Fruit fly (Drosophila melanogaster) whole organism, prepupa: ENCODE measurements around the gene Top3alpha.

ENCODE experiments used
- Blimp-1 ChIP-seq: fragments of 200-800 bp; sonication (Bioruptor generic); optimal IDR thresholded peaks from 3 replicates; lab custom pipeline; 2017; ENCODE audit warnings: missing biosample characterization, missing genetic modification characterization, mild to moderate bottlenecking, moderate library complexity, missing genetic modification reagents
- CG10631 ChIP-seq: fragments of 200-800 bp; sonication (Bioruptor generic); optimal IDR thresholded peaks from 2 replicates; lab custom pipeline; 2016; ENCODE audit warnings: missing biosample characterization, missing genetic modification characterization
- CG10669 ChIP-seq: fragments of 200-800 bp; sonication (Bioruptor generic); optimal IDR thresholded peaks from 3 replicates; lab custom pipeline; 2018; ENCODE audit warnings: missing biosample characterization, mild to moderate bottlenecking, missing genetic modification characterization, moderate library complexity
- CG11762 ChIP-seq: fragments of 200-800 bp; sonication (Bioruptor generic); optimal IDR thresholded peaks from 3 replicates; lab custom pipeline; 2016; ENCODE audit warnings: missing biosample characterization, missing genetic modification characterization; ENCODE audit not compliant: insufficient read depth
- CG11902 ChIP-seq: fragments of 200-800 bp; sonication (Bioruptor generic); optimal IDR thresholded peaks from 3 replicates; lab custom pipeline; 2016; ENCODE audit warnings: missing biosample characterization, missing genetic modification characterization
- CG15336 ChIP-seq: fragments of 200-800 bp; sonication (Bioruptor generic); IDR thresholded peaks from 2 replicates; pipeline ENCODE4 v1.3.6; 2022; ENCODE audit warnings: missing biosample characterization, missing genetic modification characterization
- CG1621 ChIP-seq: fragments of 200-800 bp; sonication (Bioruptor generic); optimal IDR thresholded peaks from 3 replicates; lab custom pipeline; 2018; ENCODE audit warnings: missing biosample characterization, mild to moderate bottlenecking, missing genetic modification characterization
- CG16779 ChIP-seq: fragments of 200-800 bp; sonication (Bioruptor generic); optimal IDR thresholded peaks from 3 replicates; lab custom pipeline; 2017; ENCODE audit warnings: missing biosample characterization, mild to moderate bottlenecking, missing genetic modification characterization
- CG3032 ChIP-seq: fragments of 200-800 bp; optimal IDR thresholded peaks from 2 replicates; lab custom pipeline; 2019; ENCODE audit warnings: missing biosample characterization, mild to moderate bottlenecking, missing genetic modification characterization, moderate library complexity
- CG32006 ChIP-seq: fragments of 200-800 bp; sonication (Bioruptor generic); optimal IDR thresholded peaks from 3 replicates; lab custom pipeline; 2017; ENCODE audit warnings: missing biosample characterization, mild to moderate bottlenecking, missing genetic modification characterization
- CG34406 ChIP-seq: fragments of 200-800 bp; sonication (Bioruptor generic); optimal IDR thresholded peaks from 3 replicates; lab custom pipeline; 2016; ENCODE audit warnings: missing biosample characterization, missing genetic modification characterization
- CG4318 ChIP-seq: fragments of 200-800 bp; sonication (Bioruptor generic); optimal IDR thresholded peaks from 3 replicates; lab custom pipeline; 2017; ENCODE audit warnings: missing biosample characterization, mild to moderate bottlenecking, missing genetic modification characterization
- CG6163 ChIP-seq: fragments of 200-800 bp; sonication (Bioruptor generic); IDR thresholded peaks from 3 replicates; pipeline ENCODE4 v1.3.6; 2022; ENCODE audit warnings: missing biosample characterization, missing genetic modification characterization
- CG6276 ChIP-seq: fragments of 200-800 bp; sonication (Bioruptor generic); optimal IDR thresholded peaks from 2 replicates; lab custom pipeline; 2017; ENCODE audit warnings: missing biosample characterization, mild to moderate bottlenecking, missing genetic modification characterization
- CG6792 ChIP-seq: fragments of 200-800 bp; sonication (Bioruptor generic); optimal IDR thresholded peaks from 3 replicates; lab custom pipeline; 2016; ENCODE audit warnings: missing biosample characterization, missing genetic modification characterization
- CG6808 ChIP-seq: fragments of 200-800 bp; sonication (Bioruptor generic); optimal IDR thresholded peaks from 3 replicates; lab custom pipeline; 2017; ENCODE audit warnings: missing biosample characterization, missing genetic modification characterization, mild to moderate bottlenecking, moderate library complexity, missing genetic modification reagents
- CG6854 ChIP-seq: fragments of 200-800 bp; sonication (Bioruptor generic); optimal IDR thresholded peaks from 2 replicates; lab custom pipeline; 2017; ENCODE audit warnings: missing biosample characterization, mild to moderate bottlenecking, missing genetic modification characterization
- CG7368 ChIP-seq: fragments of 200-800 bp; sonication (Bioruptor generic); optimal IDR thresholded peaks from 3 replicates; lab custom pipeline; 2016; ENCODE audit warnings: missing biosample characterization, missing genetic modification characterization
- CG8119 ChIP-seq: fragments of 200-800 bp; sonication (Bioruptor generic); IDR thresholded peaks from 3 replicates; pipeline ENCODE4 v1.3.6; 2022; ENCODE audit warnings: missing biosample characterization, missing genetic modification characterization
- CG8319 ChIP-seq: fragments of 200-800 bp; sonication (Bioruptor generic); optimal IDR thresholded peaks from 3 replicates; lab custom pipeline; 2016; ENCODE audit warnings: missing biosample characterization, missing genetic modification characterization
- CG8632 ChIP-seq: fragments of 200-800 bp; sonication (Bioruptor generic); optimal IDR thresholded peaks from 3 replicates; lab custom pipeline; 2016; ENCODE audit warnings: missing biosample characterization, missing genetic modification characterization
- CG9139 ChIP-seq: fragments of 200-800 bp; sonication (Bioruptor generic); optimal IDR thresholded peaks from 3 replicates; lab custom pipeline; 2017; ENCODE audit warnings: missing biosample characterization, mild to moderate bottlenecking, missing genetic modification characterization
- Eip75B ChIP-seq: fragments of 200-800 bp; sonication (Bioruptor generic); optimal IDR thresholded peaks from 3 replicates; lab custom pipeline; 2016; ENCODE audit warnings: missing biosample characterization, missing genetic modification characterization
- Eip78C ChIP-seq: fragments of 200-800 bp; sonication (Bioruptor generic); peaks from one replicate; lab custom pipeline; 2016; ENCODE audit warnings: missing biosample characterization, missing genetic modification characterization
- Eip93F ChIP-seq: fragments of 200-800 bp; sonication (Bioruptor generic); optimal IDR thresholded peaks from 2 replicates; lab custom pipeline; 2016; ENCODE audit warnings: missing biosample characterization, mild to moderate bottlenecking, missing genetic modification characterization
- Ets21C ChIP-seq: fragments of 200-800 bp; sonication (Bioruptor generic); optimal IDR thresholded peaks from 3 replicates; lab custom pipeline; 2016; ENCODE audit warnings: missing biosample characterization, missing genetic modification characterization
- Ets96B ChIP-seq: fragments of 200-800 bp; optimal IDR thresholded peaks from 2 replicates; lab custom pipeline; 2019; ENCODE audit warnings: missing biosample characterization, mild to moderate bottlenecking, missing genetic modification characterization, moderate library complexity
- Gug ChIP-seq: fragments of 200-800 bp; sonication (Bioruptor generic); IDR thresholded peaks from 2 replicates; pipeline ENCODE4 v1.3.6; 2022; ENCODE audit warnings: missing biosample characterization, missing genetic modification characterization
- Hr39 ChIP-seq: fragments of 200-800 bp; sonication (Bioruptor generic); optimal IDR thresholded peaks from 2 replicates; lab custom pipeline; 2016; ENCODE audit warnings: missing biosample characterization, missing genetic modification characterization
- Hr4 ChIP-seq: fragments of 200-800 bp; sonication (Bioruptor generic); optimal IDR thresholded peaks from 3 replicates; lab custom pipeline; 2016; ENCODE audit warnings: missing biosample characterization, missing genetic modification characterization
- Lpt ChIP-seq: fragments of 200-800 bp; sonication (Bioruptor generic); optimal IDR thresholded peaks from 3 replicates; lab custom pipeline; 2016; ENCODE audit warnings: missing biosample characterization, missing genetic modification characterization
- Met ChIP-seq: fragments of 200-800 bp; sonication (Bioruptor generic); optimal IDR thresholded peaks from 3 replicates; lab custom pipeline; 2016; ENCODE audit warnings: missing biosample characterization, missing genetic modification characterization
- OdsH ChIP-seq: fragments of 200-800 bp; sonication (Bioruptor generic); optimal IDR thresholded peaks from 3 replicates; lab custom pipeline; 2016; ENCODE audit warnings: missing biosample characterization, missing genetic modification characterization
- Smox ChIP-seq: fragments of 200-800 bp; sonication (Bioruptor generic); optimal IDR thresholded peaks from 3 replicates; lab custom pipeline; 2016; ENCODE audit warnings: missing biosample characterization, missing genetic modification characterization
- Sox14 ChIP-seq: fragments of 200-800 bp; sonication (Bioruptor generic); optimal IDR thresholded peaks from 3 replicates; lab custom pipeline; 2016; ENCODE audit warnings: missing biosample characterization, missing genetic modification characterization
- Sox15 ChIP-seq: fragments of 200-800 bp; sonication (Bioruptor generic); optimal IDR thresholded peaks from 3 replicates; lab custom pipeline; 2016; ENCODE audit warnings: missing biosample characterization, missing genetic modification characterization
- achi ChIP-seq: fragments of 200-800 bp; sonication (Bioruptor generic); optimal IDR thresholded peaks from 3 replicates; lab custom pipeline; 2016; ENCODE audit warnings: missing biosample characterization, missing genetic modification characterization
- acj6 ChIP-seq: fragments of 200-800 bp; sonication (Bioruptor generic); optimal IDR thresholded peaks from 3 replicates; lab custom pipeline; 2016; ENCODE audit warnings: missing biosample characterization, missing genetic modification characterization
- cyc ChIP-seq: fragments of 200-800 bp; sonication (Bioruptor generic); optimal IDR thresholded peaks from 3 replicates; lab custom pipeline; 2016; ENCODE audit warnings: missing biosample characterization, missing genetic modification characterization
- dac ChIP-seq: fragments of 200-800 bp; sonication (Bioruptor generic); optimal IDR thresholded peaks from 2 replicates; lab custom pipeline; 2017; ENCODE audit warnings: missing biosample characterization, mild to moderate bottlenecking, missing genetic modification characterization
- dsx ChIP-seq: fragments of 200-800 bp; optimal IDR thresholded peaks from 3 replicates; lab custom pipeline; 2019; ENCODE audit warnings: missing biosample characterization, mild to moderate bottlenecking, missing genetic modification characterization, moderate library complexity; ENCODE audit not compliant: poor library complexity, severe bottlenecking
- eg ChIP-seq: fragments of 200-800 bp; sonication (Bioruptor generic); IDR thresholded peaks from 3 replicates; pipeline ENCODE4 v1.3.6; 2022; ENCODE audit warnings: missing biosample characterization, missing genetic modification characterization
- esn ChIP-seq: fragments of 200-800 bp; sonication (Bioruptor generic); optimal IDR thresholded peaks from 2 replicates; lab custom pipeline; 2016; ENCODE audit warnings: missing biosample characterization, mild to moderate bottlenecking, missing genetic modification characterization, moderate library complexity
- fd59A ChIP-seq: fragments of 200-800 bp; sonication (Bioruptor generic); optimal IDR thresholded peaks from 2 replicates; lab custom pipeline; 2017; ENCODE audit warnings: missing biosample characterization, mild to moderate bottlenecking, missing genetic modification characterization, missing genetic modification reagents
- lz ChIP-seq: fragments of 200-800 bp; sonication (Bioruptor generic); optimal IDR thresholded peaks from 3 replicates; lab custom pipeline; 2016; ENCODE audit warnings: missing biosample characterization, missing genetic modification characterization
- net ChIP-seq: fragments of 200-800 bp; sonication (Bioruptor generic); optimal IDR thresholded peaks from 3 replicates; lab custom pipeline; 2016; ENCODE audit warnings: missing biosample characterization, missing genetic modification characterization
- pdm3 ChIP-seq: fragments of 200-800 bp; sonication (Bioruptor generic); optimal IDR thresholded peaks from 3 replicates; lab custom pipeline; 2016; ENCODE audit warnings: missing biosample characterization, missing genetic modification characterization
- salr ChIP-seq, 2 experiments: fragments of 200-800 bp; sonication (Bioruptor generic); optimal IDR thresholded peaks; 3 replicates each; lab custom pipeline; 2016 to 2018; ENCODE audit warnings: missing biosample characterization in 2 of 2, missing genetic modification characterization in 2 of 2, mild to moderate bottlenecking in 1 of 2
- spab ChIP-seq: fragments of 200-800 bp; sonication (Bioruptor generic); optimal IDR thresholded peaks from 2 replicates; lab custom pipeline; 2017; ENCODE audit warnings: missing biosample characterization, mild to moderate bottlenecking, missing genetic modification characterization, missing genetic modification reagents
- ss ChIP-seq, 2 experiments: fragments of 200-800 bp; sonication (Bioruptor generic); optimal IDR thresholded peaks; 2 replicates in 1 of 2; 3 replicates in 1 of 2; lab custom pipeline; 2017 to 2018; ENCODE audit warnings: mild to moderate bottlenecking in 2 of 2, missing biosample characterization in 2 of 2, missing genetic modification characterization in 2 of 2, moderate library complexity in 1 of 2
- topi ChIP-seq: fragments of 200-800 bp; sonication (Bioruptor generic); optimal IDR thresholded peaks from 3 replicates; lab custom pipeline; 2016; ENCODE audit warnings: missing biosample characterization, missing genetic modification characterization
- vri ChIP-seq: fragments of 200-800 bp; sonication (Bioruptor generic); optimal IDR thresholded peaks from 3 replicates; lab custom pipeline; 2016; ENCODE audit warnings: missing biosample characterization, mild to moderate bottlenecking, missing genetic modification characterization

The Top3alpha gene

dm6 chr2L:19528308-19528707 is 30.3 kb downstream of the Top3alpha start:
- TF ChIP-seq Eip78C (GFP tag; lab: Kevin White, UChicago) (peak; percentile 99), acj6 (GFP tag; lab: Kevin White, UChicago) (peak; percentile 94), spab (GFP tag; lab: Kevin White, UChicago) (peak; percentile 92), CG10631 (GFP tag; lab: Kevin White, UChicago) (peak; percentile 96), net (GFP tag; lab: Kevin White, UChicago) (peak; percentile 97), Blimp-1 (GFP tag; lab: Kevin White, UChicago) (no peak), CG34406 (GFP tag; lab: Kevin White, UChicago) (peak; percentile 86), esn (peak; percentile 74), Sox15 (GFP tag; lab: Kevin White, UChicago) (peak; percentile 74), topi (peak; percentile 71), Sox14 (GFP tag; lab: Kevin White, UChicago) (peak; percentile 95), lz (GFP tag; lab: Kevin White, UChicago) (peak; percentile 77), dac (peak; percentile 97), Smox (GFP tag; lab: Kevin White, UChicago) (peak; percentile 53), CG6854 (GFP tag; lab: Kevin White, UChicago) (no peak), Ets96B (tag; lab: Kevin White, UChicago) (peak; percentile 98), Lpt (peak; percentile 96), CG7368 (GFP tag; lab: Kevin White, UChicago) (peak; percentile 90), CG10669 (GFP tag; lab: Kevin White, UChicago) (peak; percentile 94), CG6276 (GFP tag; lab: Kevin White, UChicago) (peak; percentile 99), CG8632 (GFP tag; lab: Kevin White, UChicago) (peak; percentile 90), vri (peak; percentile 83), eg (peak; percentile 100), CG11762 (GFP tag; lab: Kevin White, UChicago) (peak; percentile 93), pdm3 (GFP tag; lab: Kevin White, UChicago) (peak; percentile 97), CG16779 (tag; lab: Kevin White, UChicago) (peak; percentile 97), CG4318 (GFP tag; lab: Kevin White, UChicago) (peak; percentile 95), Met (GFP tag; lab: Kevin White, UChicago) (peak; percentile 66), CG1621 (tag; lab: Kevin White, UChicago) (peak; percentile 93), Eip93F (GFP tag; lab: Kevin White, UChicago) (peak; percentile 61), salr (GFP tag; optimal IDR thresholded peaks at IDR 0.05; lab: Kevin White, UChicago) (peak; percentile 89 to 97), CG9139 (GFP tag; lab: Kevin White, UChicago) (peak; percentile 93), OdsH (GFP tag; lab: Kevin White, UChicago) (peak; percentile 97), CG11902 (peak; percentile 61), Gug (peak; percentile 99), CG8319 (GFP tag; lab: Kevin White, UChicago) (peak; percentile 85), ss (GFP tag; optimal IDR thresholded peaks at IDR 0.05; lab: Kevin White, UChicago) (peak; percentile 94), Ets21C (GFP tag; lab: Kevin White, UChicago) (peak; percentile 27), Hr4 (GFP tag; lab: Kevin White, UChicago) (peak; percentile 99), CG6163 (peak; percentile 99), CG6808 (GFP tag; lab: Kevin White, UChicago) (peak; percentile 92), CG32006 (peak; percentile 99), achi (GFP tag; lab: Kevin White, UChicago) (peak; percentile 97), CG8119 (GFP tag; lab: Robert Waterston, UW) (peak; percentile 99), CG6792 (GFP tag; lab: Kevin White, UChicago) (peak; percentile 91), CG3032 (tag; lab: Kevin White, UChicago) (peak; percentile 93), fd59A (peak; percentile 96), Eip75B (GFP tag; lab: Kevin White, UChicago) (peak; percentile 95), dsx (GFP tag; lab: Kevin White, UChicago) (peak; percentile 97), CG15336 (peak; percentile 100), Hr39 (peak; percentile 69), cyc (GFP tag; lab: Kevin White, UChicago) (peak; percentile 60)
